Worm (Caenorhabditis elegans) whole organism, young adult: ENCODE data around the gene lnkn-1.

ENCODE experiments used
- B0019.2 ChIP-seq: fragments of 200-800 bp; sonication (Bioruptor generic); conservative IDR thresholded peaks from 2 replicates; pipeline ENCODE4 v1.3.6; 2022; ENCODE audit warnings: missing genetic modification reagents, missing genetic modification characterization, missing compliant biosample characterization
- B0261.1 ChIP-seq: sonication (generic microtip); optimal IDR thresholded peaks from 2 replicates; lab custom pipeline; 2016; ENCODE audit warnings: mild to moderate bottlenecking, missing genetic modification characterization, moderate library complexity, missing compliant biosample characterization
- F22D6.2 ChIP-seq: sonication (generic microtip); optimal IDR thresholded peaks from 2 replicates; lab custom pipeline; 2016; ENCODE audit warnings: mild to moderate bottlenecking, missing genetic modification characterization, missing compliant biosample characterization
- F23B12.7 ChIP-seq: sonication (generic microtip); optimal IDR thresholded peaks from 2 replicates; lab custom pipeline; 2017; ENCODE audit warnings: missing genetic modification characterization, mild to moderate bottlenecking, missing compliant biosample characterization, antibody characterized with exemption, moderate library complexity; ENCODE audit not compliant: insufficient read depth
- F52B5.7 ChIP-seq: sonication (generic microtip); optimal IDR thresholded peaks from 2 replicates; lab custom pipeline; 2016; ENCODE audit warnings: mild to moderate bottlenecking, missing genetic modification characterization, missing compliant biosample characterization
- F57C9.4 ChIP-seq: sonication (generic microtip); optimal IDR thresholded peaks from 2 replicates; lab custom pipeline; 2017; ENCODE audit warnings: mild to moderate bottlenecking, missing genetic modification characterization, missing compliant biosample characterization
- T07F8.4 ChIP-seq: sonication (generic microtip); optimal IDR thresholded peaks from 2 replicates; lab custom pipeline; 2016; ENCODE audit warnings: mild to moderate bottlenecking, missing genetic modification characterization, moderate library complexity, missing compliant biosample characterization
- aptf-3 ChIP-seq: fragments of 200-800 bp; sonication (Bioruptor generic); IDR thresholded peaks from 2 replicates; pipeline ENCODE4 v1.3.6; 2022; ENCODE audit warnings: missing genetic modification characterization, missing compliant biosample characterization
- attf-5 ChIP-seq: fragments of 200-800 bp; sonication (Bioruptor generic); optimal IDR thresholded peaks from 2 replicates; lab custom pipeline; 2018; ENCODE audit warnings: mild to moderate bottlenecking, missing genetic modification characterization, missing compliant biosample characterization
- attf-6 ChIP-seq: fragments of 200-800 bp; sonication (Bioruptor generic); IDR thresholded peaks from 2 replicates; pipeline ENCODE4 v1.3.6; 2022; ENCODE audit warnings: missing genetic modification reagents, missing genetic modification characterization, missing compliant biosample characterization
- bed-1 ChIP-seq: fragments of 200-800 bp; sonication (Bioruptor generic); IDR thresholded peaks from 2 replicates; pipeline ENCODE4 v1.3.6; 2022; ENCODE audit warnings: missing genetic modification reagents, missing genetic modification characterization, missing compliant biosample characterization
- bed-2 ChIP-seq: fragments of 200-800 bp; sonication (Bioruptor generic); IDR thresholded peaks from 2 replicates; pipeline ENCODE4 v1.3.6; 2022; ENCODE audit warnings: missing genetic modification reagents, missing genetic modification characterization, missing compliant biosample characterization
- ceh-100 ChIP-seq: fragments of 200-800 bp; sonication (Bioruptor generic); IDR thresholded peaks from 2 replicates; pipeline ENCODE4 v1.3.6; 2022; ENCODE audit warnings: missing genetic modification reagents, missing genetic modification characterization, missing compliant biosample characterization
- ceh-58 ChIP-seq: fragments of 200-800 bp; sonication (Bioruptor generic); IDR thresholded peaks from 2 replicates; pipeline ENCODE4 v1.3.6; 2022; ENCODE audit warnings: missing genetic modification characterization, missing compliant biosample characterization
- ceh-91 ChIP-seq: fragments of 200-800 bp; sonication (Bioruptor generic); IDR thresholded peaks from 2 replicates; pipeline ENCODE4 v1.3.6; 2022; ENCODE audit warnings: missing genetic modification reagents, missing genetic modification characterization, missing compliant biosample characterization
- chd-7 ChIP-seq: sonication (generic microtip); optimal IDR thresholded peaks from 2 replicates; lab custom pipeline; 2016; ENCODE audit warnings: mild to moderate bottlenecking, missing genetic modification characterization, moderate library complexity, missing compliant biosample characterization
- dox-1 ChIP-seq: fragments of 200-800 bp; sonication (Bioruptor generic); IDR thresholded peaks from 2 replicates; pipeline ENCODE4 v1.3.6; 2022; ENCODE audit warnings: missing genetic modification reagents, missing genetic modification characterization, missing compliant biosample characterization
- dpl-1 ChIP-seq: fragments of 150-350 bp; optimal IDR thresholded peaks from 2 replicates; lab custom pipeline; 2014; ENCODE audit warnings: missing biosample characterization, missing genetic modification reagents, missing genetic modification characterization
- fkh-3 ChIP-seq: sonication (generic microtip); optimal IDR thresholded peaks from 2 replicates; lab custom pipeline; 2016; ENCODE audit warnings: mild to moderate bottlenecking, missing genetic modification characterization, missing compliant biosample characterization
- hlh-12 ChIP-seq: sonication (generic microtip); optimal IDR thresholded peaks from 2 replicates; lab custom pipeline; 2016; ENCODE audit warnings: missing genetic modification characterization, missing compliant biosample characterization
- hmg-1.2 ChIP-seq: fragments of 200-800 bp; sonication (Bioruptor generic); IDR thresholded peaks from 2 replicates; pipeline ENCODE4 v1.3.6; 2022; ENCODE audit warnings: missing genetic modification reagents, missing genetic modification characterization, missing compliant biosample characterization
- hmg-20 ChIP-seq: fragments of 200-800 bp; sonication (Bioruptor generic); IDR thresholded peaks from 2 replicates; pipeline ENCODE4 v1.3.6; 2022; ENCODE audit warnings: missing genetic modification reagents, missing genetic modification characterization, missing compliant biosample characterization
- hrde-1 ChIP-seq: sonication (generic microtip); optimal IDR thresholded peaks from 2 replicates; lab custom pipeline; 2016; ENCODE audit warnings: missing genetic modification characterization, mild to moderate bottlenecking, missing compliant biosample characterization, moderate library complexity, missing genotype, missing genetic modification reagents, borderline replicate concordance
- hsf-1 ChIP-seq: fragments of 200-800 bp; sonication (Bioruptor generic); IDR thresholded peaks from 2 replicates; pipeline ENCODE4 v1.3.6; 2022; ENCODE audit warnings: missing genetic modification reagents, missing genetic modification characterization, missing compliant biosample characterization
- lag-1 ChIP-seq: fragments of 200-800 bp; sonication (Bioruptor generic); IDR thresholded peaks from 2 replicates; pipeline ENCODE4 v1.3.6; 2022; ENCODE audit warnings: missing genetic modification reagents, missing genetic modification characterization, missing compliant biosample characterization
- lsl-1 ChIP-seq: fragments of 200-800 bp; sonication (Bioruptor generic); optimal IDR thresholded peaks from 2 replicates; lab custom pipeline; 2018; ENCODE audit warnings: mild to moderate bottlenecking, missing genetic modification characterization, moderate library complexity, missing compliant biosample characterization
- lsy-27 ChIP-seq: sonication (generic microtip); optimal IDR thresholded peaks from 2 replicates; lab custom pipeline; 2017; ENCODE audit warnings: missing genetic modification characterization, mild to moderate bottlenecking, missing compliant biosample characterization, antibody characterized with exemption, missing genotype, borderline replicate concordance; ENCODE audit not compliant: insufficient read depth
- mcd-1 ChIP-seq: fragments of 200-800 bp; sonication (Bioruptor generic); IDR thresholded peaks from 2 replicates; pipeline ENCODE4 v1.3.6; 2022; ENCODE audit warnings: missing genetic modification reagents, missing genetic modification characterization, missing compliant biosample characterization
- mel-28 ChIP-seq: sonication (generic microtip); optimal IDR thresholded peaks from 2 replicates; lab custom pipeline; 2016; ENCODE audit warnings: borderline replicate concordance, mild to moderate bottlenecking, missing genetic modification characterization, missing compliant biosample characterization
- mes-4 ChIP-seq: sonication (generic microtip); optimal IDR thresholded peaks from 2 replicates; lab custom pipeline; 2016; ENCODE audit warnings: missing genotype, missing genetic modification characterization, missing compliant biosample characterization
- nfya-2 ChIP-seq: fragments of 200-800 bp; sonication (Bioruptor generic); IDR thresholded peaks from 2 replicates; pipeline ENCODE4 v1.3.6; 2022; ENCODE audit warnings: missing genetic modification reagents, missing genetic modification characterization, missing compliant biosample characterization
- nfyb-1 ChIP-seq: fragments of 200-800 bp; sonication (Bioruptor generic); IDR thresholded peaks from 2 replicates; pipeline ENCODE4 v1.3.6; 2022; ENCODE audit warnings: missing genetic modification reagents, missing genetic modification characterization, missing compliant biosample characterization
- nhr-120 ChIP-seq: fragments of 200-800 bp; sonication (Bioruptor generic); IDR thresholded peaks from 2 replicates; pipeline ENCODE4 v1.3.6; 2022; ENCODE audit warnings: missing genetic modification characterization, missing compliant biosample characterization
- nhr-27 ChIP-seq: fragments of 200-800 bp; sonication (Bioruptor generic); optimal IDR thresholded peaks from 2 replicates; lab custom pipeline; 2018; ENCODE audit warnings: mild to moderate bottlenecking, missing genetic modification characterization, moderate library complexity, missing compliant biosample characterization
- rec-8 ChIP-seq, 2 experiments: sonication (generic microtip); optimal IDR thresholded peaks; 2 replicates each; lab custom pipeline; 2016; ENCODE audit warnings: mild to moderate bottlenecking in 2 of 2, missing genetic modification characterization in 2 of 2, missing genetic modification reagents in 2 of 2, missing genotype in 2 of 2, missing biosample characterization in 1 of 2, missing compliant biosample characterization in 1 of 2, moderate library complexity in 1 of 2
- repo-1 ChIP-seq: sonication (generic microtip); optimal IDR thresholded peaks from 2 replicates; lab custom pipeline; 2017; ENCODE audit warnings: mild to moderate bottlenecking, missing genetic modification characterization, missing compliant biosample characterization
- sea-2 ChIP-seq: fragments of 200-800 bp; sonication (Bioruptor generic); IDR thresholded peaks from 2 replicates; pipeline ENCODE4 v1.3.6; 2022; ENCODE audit warnings: missing genetic modification characterization, missing compliant biosample characterization
- snpc-4 ChIP-seq, 5 experiments: fragments of 150-350 bp in 1 of 5; sonication (generic microtip) in 4 of 5; optimal IDR thresholded peaks; 2 replicates each; lab custom pipeline; 2014 to 2018; ENCODE audit warnings: missing genetic modification characterization in 5 of 5, missing biosample characterization in 3 of 5, antibody characterized with exemption in 2 of 5, mild to moderate bottlenecking in 2 of 5, missing compliant biosample characterization in 2 of 5, missing genotype in 2 of 5, moderate library complexity in 2 of 5, missing genetic modification reagents in 1 of 5
- xnd-1 ChIP-seq: sonication (generic microtip); optimal IDR thresholded peaks from 2 replicates; lab custom pipeline; 2016; ENCODE audit warnings: missing genotype, missing genetic modification reagents, missing genetic modification characterization, missing compliant biosample characterization
- ztf-25 ChIP-seq: fragments of 200-800 bp; sonication (Bioruptor generic); IDR thresholded peaks from 2 replicates; pipeline ENCODE4 v1.3.6; 2022; ENCODE audit warnings: missing genetic modification reagents, missing genetic modification characterization, missing compliant biosample characterization
- ztf-28 ChIP-seq: fragments of 200-800 bp; sonication (Bioruptor generic); IDR thresholded peaks from 2 replicates; pipeline ENCODE4 v1.3.6; 2022; ENCODE audit warnings: missing genetic modification reagents, missing genetic modification characterization, missing compliant biosample characterization
- ztf-3 ChIP-seq: fragments of 200-800 bp; sonication (Bioruptor generic); optimal IDR thresholded peaks from 2 replicates; lab custom pipeline; 2018; ENCODE audit warnings: mild to moderate bottlenecking, missing genetic modification characterization, missing compliant biosample characterization

Gene lnkn-1

DNA sequence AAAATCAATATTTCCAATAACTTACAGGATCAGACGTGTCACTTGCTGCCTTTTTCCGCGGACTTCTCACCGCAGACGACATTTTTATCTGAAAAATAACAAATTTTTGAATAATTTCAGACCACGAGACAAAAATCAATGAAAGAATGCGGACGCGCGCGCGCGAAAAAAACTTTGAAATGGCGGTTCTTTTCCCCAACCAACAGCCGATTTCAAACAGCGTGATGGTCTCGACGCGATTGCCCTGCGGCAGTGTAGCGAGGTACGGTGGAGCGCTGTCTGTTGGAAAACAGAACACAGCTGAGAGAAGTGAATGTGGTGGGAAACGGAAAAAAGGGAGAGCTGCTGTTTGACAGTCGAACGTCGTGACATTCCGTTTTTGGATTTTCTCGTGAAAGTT lies 14.0 kb downstream of the lnkn-1 start, which contains the start of gene lin-9 (continued):
- TF ChIP-seq rec-8 (tag; optimal IDR thresholded peaks at IDR 0.05; lab: Kevin White, UChicago) (no peak), mes-4 (tag; lab: Kevin White, UChicago) (no peak), ceh-100 (GFP tag; lab: Robert Waterston, UW) (peak; percentile 79), attf-6 (0 out of 2 replicates have a peak, but pooled peaks have one; percentile 45), nfya-2 (GFP tag; lab: Robert Waterston, UW) (0 out of 2 replicates have a peak, but pooled peaks have one; percentile 89), B0019.2 (GFP tag; lab: Robert Waterston, UW) (peak; percentile 89), chd-7 (tag; lab: Kevin White, UChicago) (peak; percentile 87), F57C9.4 (tag; lab: Kevin White, UChicago) (peak; percentile 57), F52B5.7 (tag; lab: Kevin White, UChicago) (no peak), sea-2 (no peak), mcd-1 (GFP tag; lab: Robert Waterston, UW) (peak; percentile 97), aptf-3 (GFP tag; lab: Robert Waterston, UW) (no peak), ceh-58 (no peak), fkh-3 (no peak), B0261.1 (peak; percentile 10), nhr-120 (GFP tag; lab: Robert Waterston, UW) (no peak), attf-5 (peak; percentile 95), repo-1 (tag; lab: Kevin White, UChicago) (peak; percentile 97), ceh-91 (GFP tag; lab: Robert Waterston, UW) (peak; percentile 99), hmg-1.2 (GFP tag; lab: Robert Waterston, UW) (peak; percentile 86), lsl-1 (GFP tag; lab: Kevin White, UChicago) (peak; percentile 97), hrde-1 (peak; percentile 85), lag-1 (GFP tag; lab: Robert Waterston, UW) (no peak), xnd-1 (tag; lab: Kevin White, UChicago) (peak; percentile 97), hlh-12 (tag; lab: Kevin White, UChicago) (no peak), nhr-27 (tag; lab: Kevin White, UChicago) (no peak), snpc-4 (GFP tag; optimal IDR thresholded peaks at IDR 0.05; lab: Kevin White, UChicago) (peak; percentile 43), snpc-4 (tag; optimal IDR thresholded peaks at IDR 0.05; lab: Kevin White, UChicago) (peak; percentile 68 to 84 (median 78)), F22D6.2 (tag; lab: Kevin White, UChicago) (peak; percentile 79), ztf-3 (GFP tag; lab: Kevin White, UChicago) (peak; percentile 70), nfyb-1 (GFP tag; lab: Robert Waterston, UW) (peak; percentile 98), T07F8.4 (tag; lab: Kevin White, UChicago) (peak; percentile 19), dox-1 (GFP tag; lab: Robert Waterston, UW) (peak; percentile 99), dpl-1 (GFP tag; lab: Kevin White, UChicago) (peak; percentile 97), ztf-25 (GFP tag; lab: Robert Waterston, UW) (no peak), F23B12.7 (tag; lab: Kevin White, UChicago) (peak; percentile 79), hsf-1 (GFP tag; lab: Robert Waterston, UW) (peak; percentile 93), bed-2 (peak; percentile 91), ztf-28 (peak; percentile 74; the same call in 1 of the 2 replicates), bed-1 (GFP tag; lab: Robert Waterston, UW) (no peak), lsy-27 (tag; lab: Kevin White, UChicago) (no peak), mel-28 (tag; lab: Kevin White, UChicago) (no peak), hmg-20 (peak; percentile 91)
